Worm (Caenorhabditis elegans): ENCODE data around the gene F25B3.4.

Gene F25B3.4

DNA sequence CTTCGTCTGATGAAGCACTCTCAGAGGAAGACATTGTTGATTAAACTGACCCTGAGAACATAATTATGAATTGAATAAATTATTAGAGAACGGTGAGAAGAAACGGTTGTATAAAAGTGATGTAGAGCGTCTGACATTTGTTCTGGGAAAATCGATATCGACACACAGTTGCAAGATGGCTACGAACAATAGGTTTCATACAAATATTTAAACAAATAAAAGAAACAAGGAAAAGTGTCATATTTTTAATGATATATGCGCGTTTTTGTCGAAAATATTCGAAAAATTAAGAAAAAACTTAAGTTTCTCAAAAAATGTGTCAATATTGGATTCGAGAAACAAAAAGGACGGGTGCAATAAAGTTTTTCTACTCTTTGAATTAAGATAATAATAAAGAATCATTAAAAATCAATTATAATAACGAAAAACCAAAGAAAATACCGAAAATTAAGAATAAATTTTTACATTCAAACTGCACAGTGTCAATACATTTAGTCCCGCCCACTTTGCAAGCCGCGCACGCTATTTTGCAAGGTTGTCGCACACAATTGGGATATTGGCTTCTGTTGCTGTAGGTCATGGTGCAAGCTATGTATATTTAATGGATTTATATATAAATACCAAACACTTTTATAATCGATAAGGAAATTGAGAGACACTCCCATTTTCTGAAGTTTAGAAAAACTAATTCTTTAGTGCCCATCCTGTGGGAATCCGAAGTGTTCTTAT, 14.2 kb upstream of the F25B3.4 start, which contains the start of gene rtfo-1 (continued):
- peak; percentile 58 for TF ChIP-seq nhr-71 (tag; optimal IDR thresholded peaks at IDR 0.05)
- peak; percentile 37 to 51 for TF ChIP-seq efl-1 (optimal IDR thresholded peaks at IDR 0.05)
- TF ChIP-seq efl-1 (GFP tag; optimal IDR thresholded peaks at IDR 0.05 in 1 of 2): peak; percentile 17 to 96
- TF ChIP-seq C16A3.4 (tag; optimal IDR thresholded peaks at IDR 0.05): peak; percentile 25
- no peak for TF ChIP-seq aha-1 (tag; optimal IDR thresholded peaks at IDR 0.05)
- TF ChIP-seq ces-1 (GFP tag; optimal IDR thresholded peaks at IDR 0.05): no peak
- no peak for TF ChIP-seq ceh-88 (GFP tag; IDR thresholded peaks at IDR 0.05)
- no peak for TF ChIP-seq grh-1 (GFP tag; IDR thresholded peaks at IDR 0.05)
- TF ChIP-seq nhr-19 (GFP tag; conservative IDR thresholded peaks at IDR 0.05): peak; percentile 29
- TF ChIP-seq rnt-1 (tag; optimal IDR thresholded peaks at IDR 0.05): peak; percentile 62
- peak; percentile 36 to 41 for TF ChIP-seq lsy-2 (tag; optimal IDR thresholded peaks at IDR 0.05)
- TF ChIP-seq mab-9 (GFP tag; IDR thresholded peaks at IDR 0.05): no peak
- TF ChIP-seq tbx-2 (tag; optimal IDR thresholded peaks at IDR 0.05): peak; percentile 39
- TF ChIP-seq nhr-237 (tag; optimal IDR thresholded peaks at IDR 0.05): no peak
- TF ChIP-seq nhr-12 (tag; optimal IDR thresholded peaks at IDR 0.05): no peak
- TF ChIP-seq lin-15B (tag; optimal IDR thresholded peaks at IDR 0.05): no peak
- TF ChIP-seq zip-4 (GFP tag; optimal IDR thresholded peaks at IDR 0.05): peak; percentile 16
- TF ChIP-seq lin-35 (GFP tag; optimal IDR thresholded peaks at IDR 0.05): peak; percentile 29 to 60
- no peak for TF ChIP-seq egl-13 (tag; optimal IDR thresholded peaks at IDR 0.05)
- no peak for TF ChIP-seq unc-98 (GFP tag; IDR thresholded peaks at IDR 0.05)
- TF ChIP-seq nhr-76 (tag; optimal IDR thresholded peaks at IDR 0.05): no peak
- no peak for TF ChIP-seq ceh-90 (tag; optimal IDR thresholded peaks at IDR 0.05)
- TF ChIP-seq mdl-1 (tag; optimal IDR thresholded peaks at IDR 0.05): peak in 1 of 2 experiments; percentile 48
- TF ChIP-seq nhr-11 (tag; optimal IDR thresholded peaks at IDR 0.05): no peak
- peak; percentile 38 for TF ChIP-seq snpc-4 (tag; optimal IDR thresholded peaks at IDR 0.05)
- TF ChIP-seq mep-1 (tag; optimal IDR thresholded peaks at IDR 0.05): peak; percentile 46
- no peak for TF ChIP-seq jun-1 (tag; optimal IDR thresholded peaks at IDR 0.05)
- TF ChIP-seq isw-1 (GFP tag; IDR thresholded peaks at IDR 0.05): no peak
- peak; percentile 58 for TF ChIP-seq skn-1 (tag; optimal IDR thresholded peaks at IDR 0.05)
- TF ChIP-seq unc-30 (tag; optimal IDR thresholded peaks at IDR 0.05): no peak
- TF ChIP-seq pax-3 (tag; optimal IDR thresholded peaks at IDR 0.05): no peak
- no peak for TF ChIP-seq fkh-10 (GFP tag; optimal IDR thresholded peaks at IDR 0.05)
- TF ChIP-seq lin-14 (GFP tag; optimal IDR thresholded peaks at IDR 0.05): peak; percentile 41
- peak; percentile 23 for TF ChIP-seq unc-86 (tag; optimal IDR thresholded peaks at IDR 0.05)
- TF ChIP-seq F16B12.6 (tag; optimal IDR thresholded peaks at IDR 0.05): no peak
- no peak for TF ChIP-seq sptf-1 (tag; optimal IDR thresholded peaks at IDR 0.05)
- no peak for TF ChIP-seq nhr-84 (tag; optimal IDR thresholded peaks at IDR 0.05)
- TF ChIP-seq pqm-1 (tag; optimal IDR thresholded peaks at IDR 0.05): no peak
- TF ChIP-seq dsc-1 (tag; optimal IDR thresholded peaks at IDR 0.05): peak; percentile 35

DNA sequence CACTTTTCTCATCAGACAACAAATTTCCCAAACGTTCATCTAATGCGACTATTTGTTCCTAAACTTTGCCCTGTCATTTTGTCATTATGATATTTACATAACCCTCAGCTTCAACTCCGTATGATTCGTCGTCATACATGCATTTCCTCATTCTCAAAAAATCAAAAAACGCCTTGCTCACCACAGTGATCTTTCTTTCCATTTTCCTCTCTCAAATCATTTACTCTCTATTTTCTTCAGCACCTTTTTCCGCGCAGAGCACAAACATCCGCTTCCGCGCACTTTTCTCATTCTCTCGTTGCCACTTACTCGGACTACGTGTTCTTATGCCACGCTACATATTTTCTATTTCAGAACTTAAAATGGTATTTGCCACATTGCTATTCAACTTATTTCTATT, 8.4 kb upstream of the F25B3.4 start, which contains the start of gene F25B3.2:
Gene F25B3.2, plus strand, starts transcription at position 301 of the 400 bp plus-strand sequence.
- no peak for TF ChIP-seq nhr-47 (tag; optimal IDR thresholded peaks at IDR 0.05)
- TF ChIP-seq hlh-4 (tag; optimal IDR thresholded peaks at IDR 0.05): no peak
- no peak for TF ChIP-seq nhr-76 (tag; optimal IDR thresholded peaks at IDR 0.05)
- TF ChIP-seq nhr-19 (GFP tag; conservative IDR thresholded peaks at IDR 0.05): no peak
- TF ChIP-seq ceh-63 (GFP tag; optimal IDR thresholded peaks at IDR 0.05): no peak
- TF ChIP-seq sup-37 (GFP tag; optimal IDR thresholded peaks at IDR 0.05): no peak
- no peak for TF ChIP-seq fkh-10 (GFP tag; optimal IDR thresholded peaks at IDR 0.05)
- TF ChIP-seq ama-1 (optimal IDR thresholded peaks at IDR 0.05): no peak
- no peak for TF ChIP-seq fos-1 (tag; optimal IDR thresholded peaks at IDR 0.05)
- no peak for TF ChIP-seq C16A3.4 (tag; optimal IDR thresholded peaks at IDR 0.05)
- TF ChIP-seq lin-13 (GFP tag; optimal IDR thresholded peaks at IDR 0.05): no peak
- TF ChIP-seq mab-9 (GFP tag; IDR thresholded peaks at IDR 0.05): no peak
- TF ChIP-seq nhr-71 (tag; optimal IDR thresholded peaks at IDR 0.05): no peak
- TF ChIP-seq hpl-2 (GFP tag; optimal IDR thresholded peaks at IDR 0.05): no peak
- no peak for TF ChIP-seq tlp-1 (tag; optimal IDR thresholded peaks at IDR 0.05)
- no peak for TF ChIP-seq unc-30 (tag; optimal IDR thresholded peaks at IDR 0.05)
- no peak for TF ChIP-seq tbx-2 (tag; optimal IDR thresholded peaks at IDR 0.05)
- TF ChIP-seq nhr-11 (tag; optimal IDR thresholded peaks at IDR 0.05): no peak
- TF ChIP-seq aha-1 (tag; optimal IDR thresholded peaks at IDR 0.05): no peak
- no peak for TF ChIP-seq grh-1 (GFP tag; IDR thresholded peaks at IDR 0.05)
